Fruit fly (Drosophila melanogaster): ENCODE results near the gene Bka.

Bka gene

DNA sequence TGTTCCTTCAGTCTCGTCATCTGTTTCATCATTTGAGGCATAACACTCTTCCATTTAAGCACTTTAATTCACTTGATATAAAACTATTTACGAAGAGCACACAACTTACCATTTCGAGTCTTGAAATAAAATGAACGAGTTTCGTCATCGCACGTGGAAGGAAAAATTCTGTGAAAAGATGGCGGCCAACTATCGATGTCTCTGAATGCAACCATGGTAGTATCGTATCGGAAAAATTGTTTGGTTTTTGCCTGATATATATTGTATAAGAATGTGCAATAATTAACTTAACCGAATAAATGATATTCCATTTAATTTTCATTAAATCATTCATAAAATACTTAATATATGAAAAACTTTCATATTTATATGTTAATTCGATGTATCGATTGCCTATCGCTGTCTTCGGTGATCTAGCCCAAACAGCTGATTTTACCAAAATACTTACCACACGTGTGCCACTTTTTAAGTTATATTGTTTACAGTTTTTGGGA is at the start of gene Bka (continued):
- TF ChIP-seq sima (GFP tag; optimal IDR thresholded peaks at IDR 0.05) (no peak), CG30020 (tag; optimal IDR thresholded peaks at IDR 0.05) (peak; percentile 83), lola (GFP tag; optimal IDR thresholded peaks at IDR 0.05) (peak in 1 of 3 experiments; percentile 45), CG7271 (tag; optimal IDR thresholded peaks at IDR 0.05) (peak; percentile 34), Rx (GFP tag; IDR thresholded peaks at IDR 0.05) (no peak), Dip3 (GFP tag; optimal IDR thresholded peaks at IDR 0.05) (no peak), crc (GFP tag; optimal IDR thresholded peaks at IDR 0.05) (no peak), CG1792 (GFP tag; optimal IDR thresholded peaks at IDR 0.05) (no peak), CG8924 (tag; optimal IDR thresholded peaks at IDR 0.05) (peak; percentile 85), Antp (GFP tag; optimal IDR thresholded peaks at IDR 0.05) (no peak), fd64A (GFP tag; optimal IDR thresholded peaks at IDR 0.05) (peak; percentile 18), Atf-2 (GFP tag; optimal IDR thresholded peaks at IDR 0.05) (no peak), Gug (GFP tag; IDR thresholded peaks at IDR 0.05) (no peak), yki (optimal IDR thresholded peaks at IDR 0.05) (no peak), ttk (GFP tag; IDR thresholded peaks at IDR 0.05) (no peak; the same call in 1 of the 2 replicates), h (optimal IDR thresholded peaks at IDR 0.05) (no peak), CG9215 (GFP tag; IDR thresholded peaks at IDR 0.05) (no peak), bowl (GFP tag; IDR thresholded peaks at IDR 0.05) (no peak), cas (GFP tag; IDR thresholded peaks at IDR 0.05) (no peak), CG2889 (GFP tag; IDR thresholded peaks at IDR 0.05) (no peak), chinmo (GFP tag; IDR thresholded peaks at IDR 0.05; ENCODE audit: partially characterized antibody) (peak; percentile 96; the same call in 3 of the 4 replicates), CG7839 (tag; optimal IDR thresholded peaks at IDR 0.05) (peak; percentile 51), sr (GFP tag; IDR thresholded peaks at IDR 0.05) (no peak), en (GFP tag; optimal IDR thresholded peaks at IDR 0.05) (no peak), CG4854 (GFP tag; optimal IDR thresholded peaks at IDR 0.05) (peak; percentile 29), Oli (tag; optimal IDR thresholded peaks at IDR 0.05) (peak; percentile 31), zfh1 (GFP tag; IDR thresholded peaks at IDR 0.05) (no peak), klu (GFP tag; IDR thresholded peaks at IDR 0.05) (no peak), nerfin-2 (GFP tag; IDR thresholded peaks at IDR 0.05; ENCODE audit: partially characterized antibody) (peak; percentile 94), ara (GFP tag; IDR thresholded peaks at IDR 0.05) (no peak), sug (tag; optimal IDR thresholded peaks at IDR 0.05) (peak; percentile 75), CG4328 (GFP tag; optimal IDR thresholded peaks at IDR 0.05) (peak; percentile 40), Abd-B (GFP tag; optimal IDR thresholded peaks at IDR 0.05) (no peak), Dbx (GFP tag; IDR thresholded peaks at IDR 0.05) (peak; percentile 53; the same call in 2 of the 3 replicates), NK7.1 (GFP tag; optimal IDR thresholded peaks at IDR 0.05) (no peak), da (GFP tag; optimal IDR thresholded peaks at IDR 0.05) (no peak), CG4360 (GFP tag; IDR thresholded peaks at IDR 0.05) (no peak), sisA (GFP tag; IDR thresholded peaks at IDR 0.05) (no peak), CG11247 (GFP tag; IDR thresholded peaks at IDR 0.05) (no peak), CG11456 (GFP tag; IDR thresholded peaks at IDR 0.05) (no peak), peb (GFP tag; IDR thresholded peaks at IDR 0.05) (no peak), Mrtf (GFP tag; IDR thresholded peaks at IDR 0.05) (no peak), CG16813 (GFP tag; IDR thresholded peaks at IDR 0.05; ENCODE audit: partially characterized antibody) (peak; percentile 99), Xbp1 (GFP tag; optimal IDR thresholded peaks at IDR 0.05) (peak; percentile 18), slbo (GFP tag; IDR thresholded peaks at IDR 0.05) (0 out of 2 replicates have a peak, but pooled peaks have one; percentile 28), sna (GFP tag; IDR thresholded peaks at IDR 0.05; ENCODE audit: partially characterized antibody) (peak; percentile 99), HmgZ (tag; optimal IDR thresholded peaks at IDR 0.05) (peak; percentile 83), CG11560 (tag; IDR thresholded peaks at IDR 0.05) (no peak), CG4617 (GFP tag; optimal IDR thresholded peaks at IDR 0.05; ENCODE audit: borderline replicate concordance) (peak; percentile 46), Scr (GFP tag; IDR thresholded peaks at IDR 0.05; ENCODE audit: partially characterized antibody) (peak; percentile 99), Dad (GFP tag; optimal IDR thresholded peaks at IDR 0.05) (peak; percentile 25), Meics (GFP tag; optimal IDR thresholded peaks at IDR 0.05) (peak; percentile 69)
